Worm (Caenorhabditis elegans) whole organism, mixed stage, embryonic: ENCODE data around the gene C46A5.1.

ENCODE experiments used
- M03D4.4 ChIP-seq: sonication (generic microtip); optimal IDR thresholded peaks from 2 replicates; lab custom pipeline; 2017; ENCODE audit warnings: mild to moderate bottlenecking, missing genetic modification characterization, missing compliant biosample characterization
- bed-3 ChIP-seq: fragments of 200-800 bp; sonication (Bioruptor generic); optimal IDR thresholded peaks from 3 replicates; lab custom pipeline; 2018; ENCODE audit warnings: mild to moderate bottlenecking, missing genetic modification characterization, moderate library complexity, missing compliant biosample characterization
- blmp-1 ChIP-seq: fragments of 150-350 bp; optimal IDR thresholded peaks from 2 replicates; lab custom pipeline; 2014; ENCODE audit warnings: missing biosample characterization, missing genetic modification characterization
- ceh-39 ChIP-seq: fragments of 150-350 bp; optimal IDR thresholded peaks from 2 replicates; lab custom pipeline; 2014; ENCODE audit warnings: missing biosample characterization, missing genetic modification characterization
- ceh-83 ChIP-seq: fragments of 200-800 bp; sonication (Bioruptor generic); optimal IDR thresholded peaks from 2 replicates; lab custom pipeline; 2018; ENCODE audit warnings: mild to moderate bottlenecking, missing genetic modification characterization, missing compliant biosample characterization
- ces-1 ChIP-seq: fragments of 150-350 bp; optimal IDR thresholded peaks from 2 replicates; lab custom pipeline; 2014; ENCODE audit warnings: missing biosample characterization, missing genetic modification reagents, missing genetic modification characterization
- cnd-1 ChIP-seq: fragments of 200-800 bp; sonication (Bioruptor generic); optimal IDR thresholded peaks from 2 replicates; lab custom pipeline; 2018; ENCODE audit warnings: mild to moderate bottlenecking, missing genetic modification characterization, missing compliant biosample characterization
- elt-1 ChIP-seq: sonication (generic microtip); optimal IDR thresholded peaks from 2 replicates; lab custom pipeline; 2017; ENCODE audit warnings: missing genetic modification characterization, mild to moderate bottlenecking, missing compliant biosample characterization, antibody characterized with exemption, moderate library complexity, borderline replicate concordance; ENCODE audit not compliant: insufficient read depth
- elt-3 ChIP-seq: fragments of 150-350 bp; optimal IDR thresholded peaks from 2 replicates; lab custom pipeline; 2014; ENCODE audit warnings: missing biosample characterization, missing genetic modification characterization
- ham-2 ChIP-seq: fragments of 200-800 bp; sonication (Bioruptor generic); optimal IDR thresholded peaks from 2 replicates; lab custom pipeline; 2018; ENCODE audit warnings: mild to moderate bottlenecking, missing genetic modification characterization, missing compliant biosample characterization
- hlh-1 ChIP-seq: fragments of 150-350 bp; optimal IDR thresholded peaks from 2 replicates; lab custom pipeline; 2014; ENCODE audit warnings: missing biosample characterization, missing genetic modification reagents, missing genetic modification characterization
- lin-13 ChIP-seq: fragments of 150-350 bp; optimal IDR thresholded peaks from 2 replicates; lab custom pipeline; 2014; ENCODE audit warnings: missing biosample characterization, missing genetic modification characterization
- lin-32 ChIP-seq: fragments of 200-800 bp; sonication (Bioruptor generic); optimal IDR thresholded peaks from 2 replicates; lab custom pipeline; 2018; ENCODE audit warnings: mild to moderate bottlenecking, missing genetic modification characterization, missing compliant biosample characterization
- lsy-2 ChIP-seq: fragments of 150-350 bp; optimal IDR thresholded peaks from 2 replicates; lab custom pipeline; 2014; ENCODE audit warnings: missing biosample characterization, missing genetic modification characterization
- mab-5 ChIP-seq: fragments of 150-350 bp; optimal IDR thresholded peaks from 2 replicates; lab custom pipeline; 2014; ENCODE audit warnings: missing biosample characterization, missing genetic modification characterization
- mep-1 ChIP-seq: fragments of 150-350 bp; optimal IDR thresholded peaks from 2 replicates; lab custom pipeline; 2017; ENCODE audit warnings: missing biosample characterization, missing genetic modification reagents, missing genetic modification characterization, inconsistent platforms
- mls-2 ChIP-seq: sonication (generic microtip); optimal IDR thresholded peaks from 2 replicates; lab custom pipeline; 2016; ENCODE audit warnings: mild to moderate bottlenecking, missing genetic modification characterization, moderate library complexity, missing compliant biosample characterization
- nhr-28 ChIP-seq: fragments of 150-350 bp; optimal IDR thresholded peaks from 2 replicates; lab custom pipeline; 2014; ENCODE audit warnings: missing biosample characterization, missing genetic modification characterization
- nhr-76 ChIP-seq: sonication (generic microtip); optimal IDR thresholded peaks from 2 replicates; lab custom pipeline; 2017; ENCODE audit warnings: missing biosample characterization, missing genetic modification characterization
- sem-2 ChIP-seq: fragments of 200-800 bp; sonication (Bioruptor generic); optimal IDR thresholded peaks from 2 replicates; lab custom pipeline; 2018; ENCODE audit warnings: mild to moderate bottlenecking, missing genetic modification characterization, missing compliant biosample characterization
- snpc-4 ChIP-seq: fragments of 150-350 bp; optimal IDR thresholded peaks from 2 replicates; lab custom pipeline; 2014; ENCODE audit warnings: missing biosample characterization, missing genetic modification characterization
- sptf-1 ChIP-seq: sonication (generic microtip); optimal IDR thresholded peaks from 2 replicates; lab custom pipeline; 2017; ENCODE audit warnings: mild to moderate bottlenecking, missing genetic modification characterization, moderate library complexity, missing compliant biosample characterization
- tbx-8 ChIP-seq: fragments of 200-800 bp; sonication (Bioruptor generic); optimal IDR thresholded peaks from 2 replicates; lab custom pipeline; 2018; ENCODE audit warnings: mild to moderate bottlenecking, missing genetic modification characterization, moderate library complexity, missing compliant biosample characterization
- unc-120 ChIP-seq: sonication (generic microtip); optimal IDR thresholded peaks from 2 replicates; lab custom pipeline; 2017; ENCODE audit warnings: missing genetic modification characterization, missing compliant biosample characterization; ENCODE audit not compliant: poor library complexity, severe bottlenecking
- unc-39 ChIP-seq: fragments of 150-350 bp; optimal IDR thresholded peaks from 2 replicates; lab custom pipeline; 2014; ENCODE audit warnings: missing biosample characterization, missing genetic modification characterization
- unc-62 ChIP-seq: fragments of 150-350 bp; optimal IDR thresholded peaks from 2 replicates; lab custom pipeline; 2014; ENCODE audit warnings: missing biosample characterization, missing genetic modification reagents, missing genetic modification characterization
- zip-8 ChIP-seq: fragments of 150-350 bp; optimal IDR thresholded peaks from 2 replicates; lab custom pipeline; 2014; ENCODE audit warnings: missing biosample characterization, missing genetic modification characterization
- ztf-11 ChIP-seq: fragments of 150-350 bp; optimal IDR thresholded peaks from 2 replicates; lab custom pipeline; 2014; ENCODE audit warnings: missing biosample characterization, missing genetic modification characterization

C46A5.1 gene

DNA sequence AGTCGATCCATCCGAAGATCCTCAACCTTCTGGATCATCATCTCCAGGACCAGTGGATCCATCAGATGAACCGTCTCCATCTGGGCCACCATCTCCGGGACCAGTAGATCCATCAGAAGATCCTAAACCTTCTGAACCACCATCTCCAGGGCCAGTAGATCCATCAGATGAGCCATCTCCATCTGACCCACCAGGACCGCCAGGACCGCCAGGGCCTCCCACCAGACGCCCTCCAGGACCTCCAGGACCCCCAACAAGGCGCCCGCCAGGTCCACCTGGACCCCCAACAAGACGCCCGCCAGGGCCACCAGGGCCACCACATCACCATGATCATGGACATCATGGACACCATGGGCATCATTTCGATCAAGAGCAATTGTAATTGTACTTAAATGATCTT, 36.5 kb upstream of the C46A5.1 start:
- TF ChIP-seq lin-32 (GFP tag; lab: Kevin White, UChicago) (no peak), zip-8 (no peak), sem-2 (GFP tag; lab: Kevin White, UChicago) (no peak), M03D4.4 (tag; lab: Kevin White, UChicago) (no peak), hlh-1 (tag; lab: Kevin White, UChicago) (no peak), mab-5 (tag; lab: Kevin White, UChicago) (no peak)

- TF ChIP-seq ces-1 (peak; percentile 2), blmp-1 (no peak)
Measured at ce11 chrIV:7728402-7728963, 35.2 kb upstream of the C46A5.1 start, which contains the start of gene sucg-1. sucg-1 (plus strand) TSS chrIV:7728913.

ce11 chrIV:7731960-7732359, 31.8 kb upstream of the C46A5.1 start, which contains the start of the genes C50F7.9 and C50F7.3:
C50F7.9 (minus strand) TSS chrIV:7732060.
C50F7.3 (plus strand) TSS chrIV:7732329.
- no peak for TF ChIP-seq cnd-1
- no peak for TF ChIP-seq mab-5 (tag; lab: Kevin White, UChicago)
- no peak for TF ChIP-seq unc-62 (GFP tag; lab: Kevin White, UChicago)
- TF ChIP-seq unc-39 (tag; lab: Kevin White, UChicago) = no peak
- no peak for TF ChIP-seq nhr-76 (tag; lab: Kevin White, UChicago)
- TF ChIP-seq ceh-39 (tag; lab: Kevin White, UChicago) = no peak
- no peak for TF ChIP-seq ceh-83 (GFP tag; lab: Kevin White, UChicago)
- no peak for TF ChIP-seq elt-3 (tag; lab: Kevin White, UChicago)
- TF ChIP-seq sem-2 (GFP tag; lab: Kevin White, UChicago) = no peak
- no peak for TF ChIP-seq lin-13
- no peak for TF ChIP-seq bed-3 (GFP tag; lab: Kevin White, UChicago)
- no peak for TF ChIP-seq blmp-1
- TF ChIP-seq lsy-2 (tag; lab: Kevin White, UChicago) = no peak
- TF ChIP-seq ham-2 = no peak
- TF ChIP-seq mls-2 (tag; lab: Kevin White, UChicago) = no peak
- no peak for TF ChIP-seq ztf-11

DNA sequence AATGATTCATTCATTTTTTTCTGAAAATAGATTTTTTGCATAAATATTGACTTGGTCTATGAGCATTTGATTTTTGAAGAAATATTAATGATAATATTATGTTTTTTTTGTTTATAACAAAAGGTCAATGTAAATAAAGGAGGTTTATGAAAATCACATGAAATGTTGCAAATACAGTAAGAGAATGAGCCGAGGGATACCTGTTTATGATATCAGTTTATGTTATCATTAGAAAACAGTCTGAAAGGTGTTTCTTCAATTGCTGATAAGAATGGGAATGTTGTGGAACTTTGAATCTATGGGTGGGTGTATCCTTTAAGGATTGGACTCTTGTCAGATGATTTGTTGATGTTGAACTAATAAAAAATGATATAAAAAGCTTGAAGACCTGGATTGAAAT, 29.6 kb upstream of the C46A5.1 start:
- no peak for TF ChIP-seq unc-62 (GFP tag; lab: Kevin White, UChicago)
- TF ChIP-seq mab-5 (tag; lab: Kevin White, UChicago) = no peak
- no peak for TF ChIP-seq lin-13
- TF ChIP-seq cnd-1 = no peak
- no peak for TF ChIP-seq mls-2 (tag; lab: Kevin White, UChicago)
- TF ChIP-seq lsy-2 (tag; lab: Kevin White, UChicago) = no peak
- TF ChIP-seq sptf-1 = no peak
- TF ChIP-seq unc-120 = no peak
- TF ChIP-seq mep-1 (tag; lab: Kevin White, UChicago) = no peak
- no peak for TF ChIP-seq tbx-8 (GFP tag; lab: Kevin White, UChicago)
- no peak for TF ChIP-seq ces-1
- TF ChIP-seq hlh-1 (tag; lab: Kevin White, UChicago) = no peak

DNA sequence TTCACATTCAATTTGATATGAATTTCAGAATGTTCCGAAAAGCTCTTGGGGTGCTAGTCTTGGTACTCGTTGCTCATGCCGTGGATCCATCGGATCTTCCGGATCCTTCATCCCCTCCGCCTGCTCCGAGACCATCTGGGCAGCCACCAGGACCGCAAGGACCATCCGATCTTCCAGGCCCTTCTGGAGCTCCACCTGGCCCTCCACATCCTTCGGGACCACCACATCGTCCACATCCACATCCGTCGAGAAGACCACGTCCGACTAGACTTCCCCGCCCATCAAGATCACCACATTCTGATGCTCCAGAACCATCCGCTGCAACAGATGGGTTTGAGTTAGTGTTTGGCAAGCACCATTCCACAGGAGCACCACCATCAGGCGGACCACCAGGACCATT, 29.1 kb upstream of the C46A5.1 start, which contains the start of gene clx-1:
Gene clx-1 (plus strand): TSS at position 30 of the 400 bp plus-strand sequence.
- no peak for TF ChIP-seq snpc-4 (tag; lab: Kevin White, UChicago)
- no peak for TF ChIP-seq unc-120
- TF ChIP-seq mep-1 (tag; lab: Kevin White, UChicago) = no peak
- no peak for TF ChIP-seq ceh-83 (GFP tag; lab: Kevin White, UChicago)
- no peak for TF ChIP-seq unc-39 (tag; lab: Kevin White, UChicago)
- TF ChIP-seq elt-1 (tag; lab: Kevin White, UChicago) = no peak
- no peak for TF ChIP-seq hlh-1 (tag; lab: Kevin White, UChicago)
- no peak for TF ChIP-seq ceh-39 (tag; lab: Kevin White, UChicago)
- TF ChIP-seq ztf-11 = no peak
- TF ChIP-seq ces-1 = no peak
- no peak for TF ChIP-seq nhr-76 (tag; lab: Kevin White, UChicago)
- TF ChIP-seq cnd-1 = no peak
- TF ChIP-seq elt-3 (tag; lab: Kevin White, UChicago) = no peak
- TF ChIP-seq lsy-2 (tag; lab: Kevin White, UChicago) = no peak
- TF ChIP-seq blmp-1 = no peak
- no peak for TF ChIP-seq mls-2 (tag; lab: Kevin White, UChicago)
- no peak for TF ChIP-seq ham-2

DNA sequence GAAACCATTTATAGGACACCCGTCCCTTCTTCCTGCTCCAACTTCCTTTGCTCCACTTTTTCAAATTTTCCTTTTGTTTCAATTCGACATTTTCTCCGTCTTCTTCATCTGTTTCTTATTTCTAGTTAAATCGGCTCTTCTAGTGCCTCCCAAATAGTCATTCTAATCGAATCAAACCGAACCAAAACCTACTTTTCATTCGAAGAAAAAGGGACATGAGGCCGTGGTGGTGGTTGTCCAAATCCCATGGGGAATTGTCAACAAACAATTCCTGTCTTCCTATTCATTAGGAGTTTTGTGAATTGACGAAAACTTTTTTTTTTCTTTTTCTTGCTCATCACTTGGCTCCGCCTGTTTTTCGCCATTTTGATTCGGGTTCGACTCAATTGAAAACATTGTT, 27.1 kb upstream of the C46A5.1 start:
- TF ChIP-seq elt-3 (tag; lab: Kevin White, UChicago) (no peak), ceh-39 (tag; lab: Kevin White, UChicago) (no peak), ham-2 (no peak), nhr-28 (no peak), unc-62 (GFP tag; lab: Kevin White, UChicago) (no peak), ces-1 (peak; percentile 50)
